Worm (Caenorhabditis elegans) whole organism, early embryonic: ENCODE results near the gene xbx-6.

Source experiments
- aly-1 ChIP-seq: sonication (generic microtip); optimal IDR thresholded peaks from 2 replicates; lab custom pipeline; 2016; ENCODE audit warnings: missing genetic modification characterization, missing compliant biosample characterization
- ama-1 ChIP-seq: fragments of 150-350 bp; optimal IDR thresholded peaks from 2 replicates; lab custom pipeline; 2014
- ceh-13 ChIP-seq: fragments of 200-800 bp; sonication (Bioruptor generic); optimal IDR thresholded peaks from 2 replicates; lab custom pipeline; 2018; ENCODE audit warnings: mild to moderate bottlenecking, missing genetic modification characterization, missing compliant biosample characterization
- ceh-36 ChIP-seq: sonication (generic microtip); optimal IDR thresholded peaks from 2 replicates; lab custom pipeline; 2016; ENCODE audit warnings: missing genetic modification characterization, inconsistent platforms, missing compliant biosample characterization
- ets-7 ChIP-seq: sonication (generic microtip); optimal IDR thresholded peaks from 2 replicates; lab custom pipeline; 2016; ENCODE audit warnings: missing genotype, missing genetic modification characterization, missing compliant biosample characterization
- flt-1 ChIP-seq: fragments of 200-800 bp; sonication (Bioruptor generic); IDR thresholded peaks from 2 replicates; pipeline ENCODE4 v1.3.6; 2022; ENCODE audit warnings: missing genetic modification characterization, missing compliant biosample characterization
- scrt-1 ChIP-seq: fragments of 200-800 bp; sonication (Bioruptor generic); IDR thresholded peaks from 2 replicates; pipeline ENCODE4 v1.3.6; 2022; ENCODE audit warnings: missing genetic modification characterization, missing compliant biosample characterization
- sea-1 ChIP-seq: fragments of 200-800 bp; sonication (Bioruptor generic); conservative IDR thresholded peaks from 2 replicates; pipeline ENCODE4 v1.3.6; 2022; ENCODE audit warnings: missing genetic modification characterization, missing compliant biosample characterization
- tra-4 ChIP-seq: sonication (generic microtip); optimal IDR thresholded peaks from 2 replicates; lab custom pipeline; 2017; ENCODE audit warnings: missing genetic modification characterization, missing compliant biosample characterization

DNA sequence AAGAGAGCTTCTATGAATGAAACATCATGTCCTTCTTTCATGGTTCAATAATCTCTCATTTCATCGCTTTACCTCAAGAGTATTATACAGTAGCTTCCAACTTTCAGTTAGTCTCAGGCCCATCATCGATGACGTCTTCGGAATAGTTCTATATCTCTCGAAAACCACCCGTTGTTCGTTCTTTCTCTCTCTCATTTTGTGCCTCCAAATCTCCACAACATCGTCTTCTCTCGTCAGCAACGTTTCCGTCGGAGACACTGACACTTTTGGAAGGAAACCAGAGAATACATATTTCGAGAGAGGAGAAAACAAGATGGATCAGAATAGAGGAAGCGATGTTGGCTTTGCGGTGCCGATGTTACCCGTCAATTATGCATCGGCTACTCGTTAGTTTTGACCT is 29.0 kb downstream of the xbx-6 start:
- TF ChIP-seq ama-1 (lab: Kevin White, UChicago) (no peak), ets-7 (tag; lab: Kevin White, UChicago) (no peak), tra-4 (tag; lab: Kevin White, UChicago) (no peak), flt-1 (GFP tag; lab: Robert Waterston, UW) (no peak), scrt-1 (GFP tag; lab: Robert Waterston, UW) (no peak), aly-1 (no peak), sea-1 (no peak), ceh-36 (tag; lab: Kevin White, UChicago) (no peak), ceh-13 (no peak)
